Fruit fly (Drosophila melanogaster): Measurements from ENCODE around the gene CG9988.

Gene CG9988

DNA sequence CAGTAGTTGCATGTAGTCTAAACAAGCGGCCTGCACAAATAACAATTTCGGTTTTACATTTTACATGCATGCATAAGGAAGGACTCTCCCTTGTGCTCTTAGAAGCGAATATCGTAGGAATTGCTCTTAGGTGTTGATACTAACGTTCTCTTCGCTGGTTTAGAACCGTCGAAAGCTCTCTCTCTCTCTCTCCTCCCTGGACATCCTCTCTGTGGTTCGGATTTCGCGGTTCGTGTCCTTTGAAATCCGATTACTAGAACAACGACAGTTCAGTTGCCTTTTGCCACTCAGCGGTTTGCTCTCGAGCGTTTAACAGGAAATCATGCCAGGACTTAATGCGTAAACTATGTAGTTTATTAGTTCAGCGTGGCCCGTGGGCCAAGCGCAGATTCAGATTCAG, 18.4 kb downstream of the CG9988 start:
- TF ChIP-seq Clk (GFP tag; optimal IDR thresholded peaks at IDR 0.05), result no peak
- no peak for TF ChIP-seq CG7101 (tag; optimal IDR thresholded peaks at IDR 0.05)
- TF ChIP-seq Crg-1 (GFP tag; optimal IDR thresholded peaks at IDR 0.05), result no peak
- no peak for TF ChIP-seq toe (GFP tag; optimal IDR thresholded peaks at IDR 0.05)
- TF ChIP-seq pad (GFP tag; optimal IDR thresholded peaks at IDR 0.05), result no peak
- no peak for TF ChIP-seq cic (GFP tag; optimal IDR thresholded peaks at IDR 0.05)
- no peak for TF ChIP-seq kay (GFP tag; ENCODE audit: borderline replicate concordance)
- no peak for TF ChIP-seq CG12768 (GFP tag; optimal IDR thresholded peaks at IDR 0.05)
- no peak for TF ChIP-seq tj (GFP tag; optimal IDR thresholded peaks at IDR 0.05)
- TF ChIP-seq CG7045 (GFP tag; optimal IDR thresholded peaks at IDR 0.05), result no peak
- no peak for TF ChIP-seq CG5204 (GFP tag; optimal IDR thresholded peaks at IDR 0.05)
- no peak for TF ChIP-seq CG1620 (GFP tag; optimal IDR thresholded peaks at IDR 0.05)
- no peak for TF ChIP-seq Hr96 (GFP tag; optimal IDR thresholded peaks at IDR 0.05)
- no peak for TF ChIP-seq CG11617 (GFP tag; optimal IDR thresholded peaks at IDR 0.05)
- TF ChIP-seq ovo (GFP tag; optimal IDR thresholded peaks at IDR 0.05), result no peak
- no peak for TF ChIP-seq cnc (optimal IDR thresholded peaks at IDR 0.05)
- TF ChIP-seq bab1 (GFP tag; optimal IDR thresholded peaks at IDR 0.05), result no peak

DNA sequence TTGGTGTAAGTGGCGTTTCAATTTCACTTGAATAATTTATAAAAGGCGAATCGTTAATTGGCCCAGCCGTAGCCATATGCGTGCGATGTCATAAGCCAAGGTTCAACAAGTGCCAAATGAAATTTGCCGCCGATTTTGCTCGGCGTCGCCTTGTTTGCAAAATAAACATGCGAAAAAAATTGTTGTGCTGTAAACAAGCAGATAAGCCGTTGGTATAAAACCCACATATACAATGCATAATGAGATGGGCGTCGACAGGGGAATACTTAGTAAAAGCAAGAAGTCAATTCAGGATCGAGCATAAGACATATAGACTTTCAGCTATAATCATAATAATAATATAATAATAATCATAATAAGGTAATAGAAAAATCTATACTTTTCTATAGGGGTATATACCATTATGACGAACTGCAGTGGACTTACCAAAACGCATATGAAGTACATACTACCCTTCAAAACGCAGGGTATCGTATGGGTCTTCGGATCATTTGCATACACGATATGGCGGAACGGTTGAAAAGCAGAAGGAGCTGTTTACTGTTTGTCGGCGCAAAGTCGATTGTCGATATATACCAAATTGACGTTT, 20.0 kb downstream of the CG9988 start:
- TF ChIP-seq CG12768 (GFP tag; optimal IDR thresholded peaks at IDR 0.05) (no peak), CG33017 (tag; optimal IDR thresholded peaks at IDR 0.05) (no peak), cnc (optimal IDR thresholded peaks at IDR 0.05) (no peak), Hr96 (GFP tag; optimal IDR thresholded peaks at IDR 0.05) (no peak), CG5204 (GFP tag; optimal IDR thresholded peaks at IDR 0.05) (no peak), toe (GFP tag; optimal IDR thresholded peaks at IDR 0.05) (no peak), Crg-1 (GFP tag; optimal IDR thresholded peaks at IDR 0.05) (no peak), CG7101 (tag; optimal IDR thresholded peaks at IDR 0.05) (no peak), Clk (GFP tag; optimal IDR thresholded peaks at IDR 0.05) (no peak), Mnt (GFP tag; optimal IDR thresholded peaks at IDR 0.05) (no peak), ovo (GFP tag; optimal IDR thresholded peaks at IDR 0.05) (no peak), cic (GFP tag; optimal IDR thresholded peaks at IDR 0.05) (no peak), kay (GFP tag; ENCODE audit: borderline replicate concordance) (no peak), CG1620 (GFP tag; optimal IDR thresholded peaks at IDR 0.05) (no peak), tj (GFP tag; optimal IDR thresholded peaks at IDR 0.05) (no peak), CG11617 (GFP tag; optimal IDR thresholded peaks at IDR 0.05) (no peak), pad (GFP tag; optimal IDR thresholded peaks at IDR 0.05) (no peak), CG14711 (tag; optimal IDR thresholded peaks at IDR 0.05) (no peak)

DNA sequence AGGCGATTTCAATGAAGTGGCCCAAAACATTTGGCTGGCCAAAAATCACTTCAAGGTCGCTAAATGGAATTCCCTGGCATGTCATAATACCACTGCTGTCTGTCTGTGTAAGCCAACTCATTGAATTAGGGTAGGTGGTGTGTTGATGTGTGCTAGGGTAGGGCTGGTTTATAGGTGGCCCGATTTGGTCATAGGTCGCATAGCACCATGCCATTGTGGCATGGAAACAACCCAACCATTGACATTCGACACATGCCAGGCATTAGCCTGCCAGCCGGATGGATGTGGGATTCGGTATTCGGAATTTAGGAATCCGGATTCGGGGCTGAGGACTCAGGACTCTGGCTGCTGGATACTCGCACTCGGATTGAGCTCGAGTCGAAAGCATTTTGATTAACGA, 26.7 kb downstream of the CG9988 start:
- no peak for TF ChIP-seq Hr96 (GFP tag; optimal IDR thresholded peaks at IDR 0.05)
- TF ChIP-seq ovo (GFP tag; optimal IDR thresholded peaks at IDR 0.05), result no peak
- no peak for TF ChIP-seq CG1620 (GFP tag; optimal IDR thresholded peaks at IDR 0.05)
- TF ChIP-seq Crg-1 (GFP tag; optimal IDR thresholded peaks at IDR 0.05), result no peak
- no peak for TF ChIP-seq CG7101 (tag; optimal IDR thresholded peaks at IDR 0.05)
- no peak for TF ChIP-seq Clk (GFP tag; optimal IDR thresholded peaks at IDR 0.05)
- TF ChIP-seq pad (GFP tag; optimal IDR thresholded peaks at IDR 0.05), result no peak
- no peak for TF ChIP-seq CG33017 (tag; optimal IDR thresholded peaks at IDR 0.05)
- TF ChIP-seq CG14711 (tag; optimal IDR thresholded peaks at IDR 0.05), result no peak

DNA sequence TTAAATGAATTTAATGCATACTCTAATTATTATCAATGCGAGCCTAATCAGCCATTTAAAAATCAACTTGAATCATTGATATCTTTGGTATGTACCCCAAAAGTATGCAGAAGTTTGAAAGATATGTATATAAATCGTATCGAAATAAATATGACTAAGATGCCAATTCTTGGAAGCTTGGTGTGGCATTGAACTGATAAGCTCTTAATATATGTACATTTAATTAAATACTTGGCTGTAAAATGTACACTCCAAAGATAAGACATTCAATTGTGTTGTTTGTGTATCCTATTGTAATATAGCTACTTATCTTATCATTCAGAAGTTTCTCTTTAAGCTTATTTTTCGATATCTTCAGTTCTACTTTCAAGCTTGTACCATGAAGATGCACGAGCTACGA, 32.6 kb downstream of the CG9988 start, which contains the start of gene CG33346:
Gene CG33346 (plus strand): TSS at position 380 of the 400 bp plus-strand sequence.
- no peak for TF ChIP-seq cnc (optimal IDR thresholded peaks at IDR 0.05)
- peak; percentile 27 for TF ChIP-seq kay (GFP tag; ENCODE audit: borderline replicate concordance)
- no peak for TF ChIP-seq CG11617 (GFP tag; optimal IDR thresholded peaks at IDR 0.05)
- TF ChIP-seq Hr96 (GFP tag; optimal IDR thresholded peaks at IDR 0.05), result no peak

DNA sequence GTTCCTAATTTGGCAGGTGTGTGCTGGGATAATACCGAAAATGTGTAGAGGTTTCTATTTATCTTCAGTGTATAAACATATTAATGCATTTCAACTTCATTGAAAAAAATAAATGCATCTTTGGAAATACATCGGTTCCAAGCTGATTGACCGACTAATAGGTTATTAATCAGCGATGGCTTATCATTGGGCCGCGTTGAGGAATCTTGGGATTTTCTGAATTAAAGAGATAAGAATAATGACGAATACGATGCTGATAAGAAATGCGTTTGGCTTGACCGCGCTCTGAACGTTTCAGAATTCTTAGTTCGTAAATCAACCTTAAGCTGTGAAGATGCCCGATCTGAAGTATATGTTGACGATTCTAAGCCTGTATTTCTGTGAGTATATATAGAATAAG, 34.2 kb downstream of the CG9988 start, which contains the start of gene Sid:
Gene Sid (plus strand): TSS at position 301 of the 400 bp plus-strand sequence.
- TF ChIP-seq CG7101 (tag; optimal IDR thresholded peaks at IDR 0.05), result no peak
- TF ChIP-seq CG12768 (GFP tag; optimal IDR thresholded peaks at IDR 0.05), result no peak
- TF ChIP-seq ovo (GFP tag; optimal IDR thresholded peaks at IDR 0.05), result no peak
- TF ChIP-seq Hr96 (GFP tag; optimal IDR thresholded peaks at IDR 0.05), result no peak
- TF ChIP-seq toe (GFP tag; optimal IDR thresholded peaks at IDR 0.05), result no peak
- TF ChIP-seq tj (GFP tag; optimal IDR thresholded peaks at IDR 0.05), result no peak
- no peak for TF ChIP-seq Mnt (GFP tag; optimal IDR thresholded peaks at IDR 0.05)
- no peak for TF ChIP-seq CG5204 (GFP tag; optimal IDR thresholded peaks at IDR 0.05)
- TF ChIP-seq CG14711 (tag; optimal IDR thresholded peaks at IDR 0.05), result no peak
- TF ChIP-seq kay (GFP tag; ENCODE audit: borderline replicate concordance), result no peak
- TF ChIP-seq CG11617 (GFP tag; optimal IDR thresholded peaks at IDR 0.05), result no peak

DNA sequence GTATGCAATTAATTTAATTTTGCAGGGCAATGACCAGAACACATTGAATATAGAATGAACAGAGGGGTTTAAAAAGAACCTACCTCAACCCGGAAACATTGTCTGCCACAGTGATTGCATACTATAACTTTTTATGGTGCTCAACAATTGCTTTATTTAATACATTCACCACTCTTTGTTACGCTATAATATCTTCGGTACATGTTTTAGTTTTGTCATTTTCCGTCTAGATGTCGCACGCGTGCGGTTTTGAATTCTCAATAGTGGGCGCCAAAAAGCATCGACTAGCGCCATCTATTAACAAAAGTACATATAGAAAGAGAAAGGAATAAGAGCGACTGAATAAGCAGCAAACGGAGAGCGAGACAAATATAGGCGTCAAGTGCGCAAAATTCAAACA, 35.9 kb downstream of the CG9988 start:
- TF ChIP-seq CG12768 (GFP tag; optimal IDR thresholded peaks at IDR 0.05) (no peak), Hr96 (GFP tag; optimal IDR thresholded peaks at IDR 0.05) (peak; percentile 75), CG33017 (tag; optimal IDR thresholded peaks at IDR 0.05) (no peak), toe (GFP tag; optimal IDR thresholded peaks at IDR 0.05) (peak; percentile 79), bab1 (GFP tag; optimal IDR thresholded peaks at IDR 0.05) (no peak), CG11617 (GFP tag; optimal IDR thresholded peaks at IDR 0.05) (no peak), tj (GFP tag; optimal IDR thresholded peaks at IDR 0.05) (no peak), kay (GFP tag; ENCODE audit: borderline replicate concordance) (no peak), CG7045 (GFP tag; optimal IDR thresholded peaks at IDR 0.05) (peak; percentile 17), CG14711 (tag; optimal IDR thresholded peaks at IDR 0.05) (peak; percentile 35), CG5204 (GFP tag; optimal IDR thresholded peaks at IDR 0.05) (peak; percentile 59), CG1620 (GFP tag; optimal IDR thresholded peaks at IDR 0.05) (peak; percentile 73), Crg-1 (GFP tag; optimal IDR thresholded peaks at IDR 0.05) (peak; percentile 29), Clk (GFP tag; optimal IDR thresholded peaks at IDR 0.05) (no peak), cnc (optimal IDR thresholded peaks at IDR 0.05) (no peak), pad (GFP tag; optimal IDR thresholded peaks at IDR 0.05) (peak; percentile 62), Mnt (GFP tag; optimal IDR thresholded peaks at IDR 0.05) (peak; percentile 45), ovo (GFP tag; optimal IDR thresholded peaks at IDR 0.05) (no peak), CG7101 (tag; optimal IDR thresholded peaks at IDR 0.05) (peak; percentile 54), cic (GFP tag; optimal IDR thresholded peaks at IDR 0.05) (no peak)

All from whole organism, adult.